Fruit fly (Drosophila melanogaster) whole organism, embryonic: ENCODE results near the gene CG32073.

Source experiments
- BEAF-32 ChIP-seq: fragments of 200-800 bp; sonication (Bioruptor generic); optimal IDR thresholded peaks from 3 replicates; lab custom pipeline; 2017; ENCODE audit warnings: missing biosample characterization, missing genetic modification characterization, mild to moderate bottlenecking, moderate library complexity, missing genetic modification reagents
- C15 ChIP-seq: fragments of 200-800 bp; sonication (Bioruptor generic); IDR thresholded peaks from 3 replicates; pipeline ENCODE4 v1.3.6; 2022; ENCODE audit warnings: missing biosample characterization, missing genetic modification characterization
- CG13287 ChIP-seq: fragments of 200-800 bp; sonication (Bioruptor generic); IDR thresholded peaks from 2 replicates; pipeline ENCODE4 v1.3.6; 2022; ENCODE audit warnings: missing biosample characterization, missing genetic modification characterization; ENCODE audit not compliant: partially characterized antibody
- CG16813 ChIP-seq: fragments of 200-800 bp; sonication (Bioruptor generic); IDR thresholded peaks from 3 replicates; pipeline ENCODE4 v1.3.6; 2022; ENCODE audit warnings: missing biosample characterization, missing genetic modification characterization; ENCODE audit not compliant: partially characterized antibody
- CG17361 ChIP-seq: fragments of 200-800 bp; sonication (Bioruptor generic); IDR thresholded peaks from 3 replicates; pipeline ENCODE4 v1.3.6; 2022; ENCODE audit warnings: missing biosample characterization, missing genetic modification characterization
- CG18599 ChIP-seq: fragments of 200-800 bp; sonication (Bioruptor generic); optimal IDR thresholded peaks from 3 replicates; lab custom pipeline; 2017; ENCODE audit warnings: missing biosample characterization, missing genetic modification characterization, mild to moderate bottlenecking, moderate library complexity, missing genetic modification reagents
- CG31441 ChIP-seq: fragments of 200-800 bp; sonication (Bioruptor generic); IDR thresholded peaks from 2 replicates; pipeline ENCODE4 v1.3.6; 2022; ENCODE audit warnings: missing biosample characterization, missing genetic modification characterization
- CG3726 ChIP-seq: fragments of 200-800 bp; sonication (Bioruptor generic); IDR thresholded peaks from 3 replicates; pipeline ENCODE4, ENCODE4 v1.3.6; 2022; ENCODE audit warnings: missing biosample characterization, missing genetic modification characterization
- CG3995 ChIP-seq: fragments of 200-800 bp; sonication (Bioruptor generic); optimal IDR thresholded peaks from 3 replicates; lab custom pipeline; 2016; ENCODE audit warnings: missing biosample characterization, missing genetic modification characterization
- CG4424 ChIP-seq: fragments of 200-800 bp; sonication (Bioruptor generic); optimal IDR thresholded peaks from 3 replicates; lab custom pipeline; 2016; ENCODE audit warnings: missing biosample characterization, missing genetic modification characterization
- CG8765 ChIP-seq: fragments of 200-800 bp; sonication (Bioruptor generic); IDR thresholded peaks from 2 replicates; pipeline ENCODE4 v1.3.6; 2022; ENCODE audit warnings: missing biosample characterization, missing genetic modification characterization
- CG9932 ChIP-seq: fragments of 200-800 bp; sonication (Bioruptor generic); IDR thresholded peaks from 2 replicates; pipeline ENCODE4 v1.3.6; 2022; ENCODE audit warnings: missing biosample characterization, missing genetic modification characterization
- D19A ChIP-seq: fragments of 200-800 bp; optimal IDR thresholded peaks from 3 replicates; lab custom pipeline; 2019; ENCODE audit warnings: missing biosample characterization, mild to moderate bottlenecking, missing genetic modification characterization, moderate library complexity
- Dad ChIP-seq: fragments of 200-800 bp; sonication (Bioruptor generic); optimal IDR thresholded peaks from 3 replicates; lab custom pipeline; 2016; ENCODE audit warnings: missing biosample characterization, missing genetic modification characterization
- Doc2 ChIP-seq: fragments of 200-800 bp; sonication (Bioruptor generic); IDR thresholded peaks from 2 replicates; pipeline ENCODE4 v1.3.6; 2022; ENCODE audit warnings: missing biosample characterization, missing genetic modification characterization
- Ets97D ChIP-seq: fragments of 200-800 bp; sonication (Bioruptor generic); optimal IDR thresholded peaks from 3 replicates; lab custom pipeline; 2016; ENCODE audit warnings: missing biosample characterization, missing genetic modification characterization
- Fer2 ChIP-seq: fragments of 200-800 bp; sonication (Bioruptor generic); optimal IDR thresholded peaks from 2 replicates; lab custom pipeline; 2018; ENCODE audit warnings: missing biosample characterization, mild to moderate bottlenecking, missing genetic modification characterization, moderate library complexity
- Hr51 ChIP-seq, 2 experiments: fragments of 200-800 bp; sonication (Bioruptor generic); optimal IDR thresholded peaks; 2 replicates in 1 of 2; 3 replicates in 1 of 2; lab custom pipeline; 2016 to 2018; ENCODE audit warnings: missing biosample characterization in 2 of 2, missing genetic modification characterization in 2 of 2, mild to moderate bottlenecking in 1 of 2, moderate library complexity in 1 of 2
- Med ChIP-seq: fragments of 200-800 bp; sonication (Bioruptor generic); peaks from one replicate; lab custom pipeline; 2016; ENCODE audit warnings: missing biosample characterization, missing genetic modification characterization, mild to moderate bottlenecking, inconsistent platforms, moderate library complexity
- Opbp ChIP-seq: fragments of 200-800 bp; sonication (Bioruptor generic); IDR thresholded peaks from 3 replicates; pipeline ENCODE4 v1.3.6; 2022; ENCODE audit warnings: missing biosample characterization, missing genetic modification characterization; ENCODE audit not compliant: partially characterized antibody
- Sox100B ChIP-seq: fragments of 200-800 bp; sonication (Bioruptor generic); optimal IDR thresholded peaks from 3 replicates; lab custom pipeline; 2018; ENCODE audit warnings: missing biosample characterization, mild to moderate bottlenecking, missing genetic modification characterization
- Spps ChIP-seq: fragments of 200-800 bp; sonication (Bioruptor generic); optimal IDR thresholded peaks from 2 replicates; lab custom pipeline; 2018; ENCODE audit warnings: missing biosample characterization, mild to moderate bottlenecking, missing genetic modification characterization
- Taf1 ChIP-seq: fragments of 200-800 bp; sonication (Bioruptor generic); IDR thresholded peaks from 2 replicates; pipeline ENCODE4 v1.3.6; 2022; ENCODE audit warnings: missing biosample characterization, missing genetic modification characterization
- al ChIP-seq: fragments of 200-800 bp; sonication (Bioruptor generic); IDR thresholded peaks from 2 replicates; pipeline ENCODE4 v1.3.6; 2022; ENCODE audit warnings: missing biosample characterization, missing genetic modification characterization
- ato ChIP-seq: fragments of 200-800 bp; sonication (Bioruptor generic); IDR thresholded peaks from 2 replicates; pipeline ENCODE4 v1.3.6; 2022; ENCODE audit warnings: missing biosample characterization, missing genetic modification characterization; ENCODE audit not compliant: partially characterized antibody
- crc ChIP-seq: fragments of 200-800 bp; sonication (Bioruptor generic); optimal IDR thresholded peaks from 2 replicates; lab custom pipeline; 2016; ENCODE audit warnings: missing biosample characterization, missing genetic modification characterization
- crol ChIP-seq: fragments of 200-800 bp; sonication (Bioruptor generic); IDR thresholded peaks from 2 replicates; pipeline ENCODE4 v1.3.6; 2022; ENCODE audit warnings: missing biosample characterization, missing genetic modification characterization
- cwo ChIP-seq: fragments of 200-800 bp; sonication (Bioruptor generic); optimal IDR thresholded peaks from 3 replicates; lab custom pipeline; 2017; ENCODE audit warnings: missing biosample characterization, missing genetic modification characterization, mild to moderate bottlenecking, moderate library complexity, missing genetic modification reagents
- dysf ChIP-seq: fragments of 200-800 bp; sonication (Bioruptor generic); IDR thresholded peaks from 3 replicates; pipeline ENCODE4 v1.3.6; 2022; ENCODE audit warnings: missing biosample characterization, missing genetic modification characterization
- grau ChIP-seq: fragments of 200-800 bp; optimal IDR thresholded peaks from 3 replicates; lab custom pipeline; 2019; ENCODE audit warnings: missing biosample characterization, mild to moderate bottlenecking, missing genetic modification characterization, moderate library complexity
- lilli ChIP-seq: fragments of 200-800 bp; sonication (Bioruptor generic); optimal IDR thresholded peaks from 3 replicates; lab custom pipeline; 2016; ENCODE audit warnings: missing biosample characterization, missing genetic modification characterization
- mirr ChIP-seq: fragments of 200-800 bp; sonication (Bioruptor generic); optimal IDR thresholded peaks from 3 replicates; lab custom pipeline; 2018; ENCODE audit warnings: missing biosample characterization, mild to moderate bottlenecking, missing genetic modification characterization
- peb ChIP-seq: fragments of 200-800 bp; sonication (Bioruptor generic); IDR thresholded peaks from 2 replicates; pipeline ENCODE4 v1.3.6; 2022; ENCODE audit warnings: missing biosample characterization, missing genetic modification characterization
- pfk ChIP-seq: fragments of 200-800 bp; sonication (Bioruptor generic); optimal IDR thresholded peaks from 2 replicates; lab custom pipeline; 2018; ENCODE audit warnings: missing biosample characterization, mild to moderate bottlenecking, missing genetic modification characterization, moderate library complexity
- pnt ChIP-seq: fragments of 200-800 bp; sonication (Bioruptor generic); optimal IDR thresholded peaks from 3 replicates; lab custom pipeline; 2016; ENCODE audit warnings: missing biosample characterization, missing genetic modification characterization
- ro ChIP-seq: fragments of 200-800 bp; sonication (Bioruptor generic); IDR thresholded peaks from 2 replicates; pipeline ENCODE4 v1.3.6; 2022; ENCODE audit warnings: missing biosample characterization, missing genetic modification characterization
- scrt ChIP-seq: fragments of 200-800 bp; sonication (Bioruptor generic); optimal IDR thresholded peaks from 2 replicates; lab custom pipeline; 2018; ENCODE audit warnings: missing biosample characterization, mild to moderate bottlenecking, missing genetic modification characterization, moderate library complexity
- sim ChIP-seq: fragments of 200-800 bp; sonication (Bioruptor generic); IDR thresholded peaks from 2 replicates; pipeline ENCODE4 v1.3.6; 2022; ENCODE audit warnings: missing biosample characterization, missing genetic modification characterization
- tgo ChIP-seq: fragments of 200-800 bp; sonication (Bioruptor generic); IDR thresholded peaks from 3 replicates; pipeline ENCODE4 v1.3.6; 2022; ENCODE audit warnings: missing biosample characterization, missing genetic modification characterization
- toy ChIP-seq: fragments of 200-800 bp; sonication (Bioruptor generic); IDR thresholded peaks from 2 replicates; pipeline ENCODE4 v1.3.6; 2022; ENCODE audit warnings: missing biosample characterization, missing genetic modification characterization
- zfh1 ChIP-seq: fragments of 200-800 bp; sonication (Bioruptor generic); IDR thresholded peaks from 3 replicates; pipeline ENCODE4 v1.3.6; 2022; ENCODE audit warnings: missing biosample characterization, missing genetic modification characterization

CG32073 gene

DNA sequence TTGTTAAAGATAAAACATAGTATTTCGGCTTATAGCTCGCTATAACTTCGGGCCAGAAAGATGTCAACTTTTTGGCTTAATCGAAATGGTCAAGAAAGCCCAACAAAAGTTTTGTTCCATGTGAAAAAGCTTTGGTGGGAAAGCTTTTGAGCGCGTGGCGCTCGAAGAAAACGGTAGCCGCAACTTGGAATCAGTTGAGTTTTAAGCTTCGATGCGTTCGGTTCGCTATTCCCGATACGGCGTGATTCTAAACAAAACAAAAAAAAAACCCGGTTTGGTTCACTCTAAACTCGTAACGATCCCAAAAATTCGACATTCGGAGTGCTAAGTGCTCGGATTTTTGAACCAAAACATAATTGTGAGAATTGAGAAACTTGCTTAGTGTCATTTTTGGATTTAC lies 28.5 kb upstream of the CG32073 start, which contains the start of gene IRSp53 (continued):
- TF ChIP-seq CG13287 (GFP tag; lab: Robert Waterston, UW) (peak; percentile 31; the same call in 1 of the 2 replicates), BEAF-32 (no peak), sim (no peak), crol (GFP tag; lab: Robert Waterston, UW) (no peak), ato (peak; percentile 51; the same call in 1 of the 2 replicates), Hr51 (GFP tag; optimal IDR thresholded peaks at IDR 0.05; lab: Kevin White, UChicago) (no peak), CG18599 (GFP tag; lab: Kevin White, UChicago) (no peak)

DNA sequence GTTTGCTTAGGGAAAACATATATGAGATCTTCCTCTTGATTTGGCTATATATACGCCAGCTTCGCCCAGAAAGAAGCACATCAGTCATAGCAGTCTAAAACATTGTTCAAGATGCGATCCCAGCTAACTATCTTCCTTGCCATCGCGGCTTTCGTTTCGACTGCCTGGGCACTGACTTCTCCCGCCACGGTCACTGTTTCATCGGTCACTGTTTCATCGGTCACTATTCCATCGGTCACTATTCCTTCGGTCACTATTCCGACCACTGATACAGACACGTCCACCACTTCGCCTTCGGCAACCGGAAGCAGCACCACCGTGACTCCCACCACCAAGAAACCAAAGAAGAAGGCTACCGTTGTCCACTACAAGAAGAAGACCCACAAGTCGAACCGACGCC lies 27.5 kb upstream of the CG32073 start, which contains the start of gene CG14143:
TSS of gene CG14143 (plus strand) at position 102 of the 400 bp plus-strand sequence.
- 0 out of 3 replicates have a peak, but pooled peaks have one; percentile 44 for TF ChIP-seq zfh1 (GFP tag; lab: Robert Waterston, UW)
- TF ChIP-seq CG3995 (GFP tag; lab: Kevin White, UChicago) = peak; percentile 91
- TF ChIP-seq ro (GFP tag; lab: Robert Waterston, UW) = 0 out of 2 replicates have a peak, but pooled peaks have one; percentile 18
- TF ChIP-seq Med (GFP tag; lab: Kevin White, UChicago) = peak; percentile 24
- TF ChIP-seq CG16813 = 0 out of 3 replicates have a peak, but pooled peaks have one; percentile 14
- peak; percentile 67 for TF ChIP-seq pfk (GFP tag; lab: Kevin White, UChicago)
- TF ChIP-seq, all 482 proteins: peak for 6; not testable (repeated sequence) for 476

DNA sequence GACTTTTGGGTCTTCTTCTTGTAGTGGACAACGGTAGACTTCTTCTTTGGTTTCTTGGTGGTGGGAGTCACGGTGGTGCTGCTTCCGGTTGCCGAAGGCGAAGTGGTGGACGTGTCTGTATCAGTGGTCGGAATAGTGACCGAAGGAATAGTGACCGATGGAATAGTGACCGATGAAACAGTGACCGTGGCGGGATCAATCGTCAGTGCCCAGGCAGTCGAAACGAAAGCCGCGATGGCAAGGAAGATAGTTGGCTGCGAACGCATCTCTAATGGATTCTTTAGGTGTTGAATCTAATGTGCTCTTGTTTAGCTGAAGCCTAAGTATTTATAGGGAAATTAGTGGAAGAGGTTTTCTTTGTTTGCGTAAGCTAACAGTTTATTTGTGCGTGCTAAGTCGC lies 24.7 kb upstream of the CG32073 start, which contains the start of gene CG32074:
TSS of gene CG32074 (minus strand) at position 268 of the 400 bp plus-strand sequence.
- TF ChIP-seq pfk (GFP tag; lab: Kevin White, UChicago) = peak; percentile 54
- TF ChIP-seq CG31441 (GFP tag; lab: Robert Waterston, UW) = 0 out of 2 replicates have a peak, but pooled peaks have one; percentile 35
- TF ChIP-seq CG3995 (GFP tag; lab: Kevin White, UChicago) = peak; percentile 80

DNA sequence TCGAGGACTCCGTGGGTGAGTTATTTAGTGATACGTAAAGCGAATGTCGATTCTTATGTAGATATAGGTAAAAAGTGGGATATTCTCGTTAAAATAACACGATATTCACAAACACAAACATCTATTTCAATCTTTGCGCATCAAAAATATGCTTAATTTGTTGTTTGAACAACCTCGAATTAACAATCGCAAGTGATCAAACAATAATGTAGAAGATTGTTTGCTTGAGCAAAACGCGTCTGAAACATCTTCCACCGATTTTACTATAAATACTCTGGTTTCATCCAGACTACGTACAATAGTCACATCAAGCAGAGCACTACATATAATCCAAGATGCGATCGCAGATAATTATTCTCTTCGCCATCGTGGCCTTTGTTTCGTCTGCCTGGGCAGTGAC lies 23.2 kb upstream of the CG32073 start, which contains the start of gene nol:
TSS of gene nol (plus strand) at position 301 of the 400 bp plus-strand sequence.
- TF ChIP-seq pnt (GFP tag; lab: Kevin White, UChicago) = no peak
- no peak for TF ChIP-seq Ets97D (GFP tag; lab: Kevin White, UChicago)
- TF ChIP-seq CG3726 (GFP tag; lab: Robert Waterston, UW) = no peak
- no peak for TF ChIP-seq Doc2
- TF ChIP-seq al (GFP tag; lab: Robert Waterston, UW) = no peak
- no peak for TF ChIP-seq D19A
- no peak for TF ChIP-seq mirr (GFP tag; lab: Kevin White, UChicago)
- no peak for TF ChIP-seq crc (GFP tag; lab: Kevin White, UChicago)
- TF ChIP-seq tgo (GFP tag; lab: Robert Waterston, UW) = no peak
- TF ChIP-seq lilli (GFP tag; lab: Kevin White, UChicago) = no peak
- TF ChIP-seq Fer2 = no peak
- no peak for TF ChIP-seq toy

DNA sequence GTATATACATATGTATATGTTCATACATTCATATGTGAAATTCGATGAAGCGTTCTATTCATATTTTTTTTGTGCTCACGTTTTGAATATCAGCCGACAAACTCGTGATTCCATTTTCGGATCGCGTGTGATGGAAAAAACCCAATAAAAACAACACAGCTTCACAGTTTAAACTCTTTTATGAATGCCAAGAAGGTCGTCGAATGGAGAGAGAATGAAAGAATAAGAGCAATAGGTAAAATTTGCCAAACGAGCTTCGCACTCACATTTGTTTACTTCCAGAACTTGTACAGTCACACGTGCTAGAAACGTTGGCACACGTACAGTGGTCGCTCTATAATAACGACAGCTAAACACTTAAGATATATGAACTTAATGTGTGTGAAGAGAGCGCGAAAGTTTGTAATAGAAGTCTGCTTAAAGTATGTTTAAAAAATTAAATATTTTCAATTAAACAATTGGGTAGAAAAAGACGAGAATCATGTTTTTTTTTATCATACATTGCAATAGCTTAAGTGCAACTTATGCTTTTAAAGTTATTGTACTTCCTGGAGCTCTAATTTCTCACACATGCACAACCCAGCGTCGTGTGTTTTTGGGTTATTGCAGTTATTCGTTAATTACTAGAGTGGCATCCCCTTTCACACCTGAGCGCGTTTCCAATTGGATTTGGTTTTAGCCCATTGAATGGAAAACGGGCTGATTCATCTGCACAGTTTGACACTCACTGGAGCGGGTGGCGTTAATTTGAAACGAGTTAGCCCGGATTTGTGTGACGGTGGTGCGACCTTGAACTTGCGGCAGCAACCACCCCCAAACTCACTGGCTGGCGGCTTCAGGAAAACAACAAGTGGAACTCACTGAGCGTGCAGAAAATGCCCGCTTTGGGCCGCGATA lies 18.5 kb upstream of the CG32073 start:
- TF ChIP-seq Opbp (GFP tag; lab: Robert Waterston, UW) = no peak
- TF ChIP-seq Spps (tag; lab: Kevin White, UChicago) = no peak
- no peak for TF ChIP-seq C15
- no peak for TF ChIP-seq CG8765
- peak; percentile 79 for TF ChIP-seq Med (GFP tag; lab: Kevin White, UChicago)
- TF ChIP-seq CG4424 = peak; percentile 3
- peak; percentile 22; the same call in 1 of the 3 replicates for TF ChIP-seq CG17361 (GFP tag; lab: Robert Waterston, UW)
- no peak for TF ChIP-seq Dad (GFP tag; lab: Kevin White, UChicago)
- 0 out of 2 replicates have a peak, but pooled peaks have one; percentile 20 for TF ChIP-seq Taf1 (GFP tag; lab: Robert Waterston, UW)
- no peak for TF ChIP-seq peb
- TF ChIP-seq CG9932 (GFP tag; lab: Robert Waterston, UW) = 0 out of 2 replicates have a peak, but pooled peaks have one; percentile 7
- TF ChIP-seq Sox100B (GFP tag; lab: Kevin White, UChicago) = no peak
- peak; percentile 96 for TF ChIP-seq cwo (GFP tag; lab: Kevin White, UChicago)
- 0 out of 3 replicates have a peak, but pooled peaks have one; percentile 29 for TF ChIP-seq dysf (GFP tag; lab: Robert Waterston, UW)
- peak; percentile 81 for TF ChIP-seq grau (tag; lab: Kevin White, UChicago)
- peak; percentile 40 for TF ChIP-seq scrt (GFP tag; lab: Kevin White, UChicago)
